Worm (Caenorhabditis elegans): ENCODE results near the gene R07E5.17.
A peak's percentile ranks its signal among the peaks of the same experiment; 100 is the strongest.

- TF ChIP-seq lsy-2 (tag; optimal IDR thresholded peaks at IDR 0.05), result no peak
- TF ChIP-seq snpc-4 (tag; optimal IDR thresholded peaks at IDR 0.05), result no peak
- no peak for TF ChIP-seq pha-4 (tag; optimal IDR thresholded peaks at IDR 0.05)
- no peak for TF ChIP-seq ces-1 (GFP tag; optimal IDR thresholded peaks at IDR 0.05)
- TF ChIP-seq elt-3 (tag; optimal IDR thresholded peaks at IDR 0.05), result no peak
- TF ChIP-seq nhr-76 (tag; optimal IDR thresholded peaks at IDR 0.05), result no peak
- peak; percentile 99 for TF ChIP-seq ceh-43 (GFP tag; optimal IDR thresholded peaks at IDR 0.05)
- TF ChIP-seq lin-13 (tag; optimal IDR thresholded peaks at IDR 0.05), result no peak
- no peak for TF ChIP-seq nhr-2 (tag; optimal IDR thresholded peaks at IDR 0.05)
- TF ChIP-seq elt-1 (tag; optimal IDR thresholded peaks at IDR 0.05; ENCODE audit: borderline replicate concordance, insufficient read depth), result no peak
- TF ChIP-seq ztf-11 (tag; optimal IDR thresholded peaks at IDR 0.05), result no peak
- peak; percentile 30 for TF ChIP-seq mls-2 (tag; optimal IDR thresholded peaks at IDR 0.05)
- TF ChIP-seq sptf-1 (tag; optimal IDR thresholded peaks at IDR 0.05), result no peak
- no peak for TF ChIP-seq ham-2 (GFP tag; optimal IDR thresholded peaks at IDR 0.05)
Observed at ce11 chrIII:4452749-4453148, 48.5 kb upstream of the R07E5.17 start.

Measured in whole organism, mixed stage, embryonic.